Fruit fly (Drosophila melanogaster): ENCODE data around the gene tim.

tim gene

dm6 chr2L:3444789-3445188 is 63.1 kb downstream of the tim start (continued):
- TF ChIP-seq pum (GFP tag; optimal IDR thresholded peaks at IDR 0.05) = peak; percentile 5
- TF ChIP-seq CG7963 (GFP tag; IDR thresholded peaks at IDR 0.05; ENCODE audit: partially characterized antibody) = no peak
- 0 out of 2 replicates have a peak, but pooled peaks have one; percentile 23 for TF ChIP-seq CG31441 (GFP tag; IDR thresholded peaks at IDR 0.05)
- TF ChIP-seq zfh1 (GFP tag; IDR thresholded peaks at IDR 0.05) = peak; percentile 55; the same call in 2 of the 3 replicates
- no peak for TF ChIP-seq CG12299 (tag; optimal IDR thresholded peaks at IDR 0.05)
- TF ChIP-seq h (optimal IDR thresholded peaks at IDR 0.05) = no peak
- TF ChIP-seq CG18262 (tag; optimal IDR thresholded peaks at IDR 0.05) = peak; percentile 23
- no peak for TF ChIP-seq tll (GFP tag; optimal IDR thresholded peaks at IDR 0.05)
- no peak for TF ChIP-seq Ravus (GFP tag; IDR thresholded peaks at IDR 0.05)
- TF ChIP-seq Dp (GFP tag; optimal IDR thresholded peaks at IDR 0.05) = no peak
- TF ChIP-seq phol (tag; optimal IDR thresholded peaks at IDR 0.05) = peak; percentile 48
- no peak for TF ChIP-seq peb (GFP tag; IDR thresholded peaks at IDR 0.05)
- TF ChIP-seq Myb (GFP tag; optimal IDR thresholded peaks at IDR 0.05) = no peak
- no peak for TF ChIP-seq cad (GFP tag; optimal IDR thresholded peaks at IDR 0.05)
- no peak for TF ChIP-seq CG4854 (GFP tag; optimal IDR thresholded peaks at IDR 0.05)
- peak in 1 of 3 experiments; percentile 15 for TF ChIP-seq lola (GFP tag; optimal IDR thresholded peaks at IDR 0.05)
- TF ChIP-seq CG13624 (GFP tag; optimal IDR thresholded peaks at IDR 0.05) = no peak
- no peak for TF ChIP-seq dan (GFP tag; IDR thresholded peaks at IDR 0.05)
- peak; percentile 33; the same call in 1 of the 2 replicates for TF ChIP-seq CG11247 (GFP tag; IDR thresholded peaks at IDR 0.05)
- no peak for TF ChIP-seq CG10959 (GFP tag; IDR thresholded peaks at IDR 0.05)
- 0 out of 2 replicates have a peak, but pooled peaks have one; percentile 26 for TF ChIP-seq danr (GFP tag; IDR thresholded peaks at IDR 0.05)
- no peak for TF ChIP-seq CG14860 (GFP tag; IDR thresholded peaks at IDR 0.05; ENCODE audit: partially characterized antibody)
- TF ChIP-seq pan (optimal IDR thresholded peaks at IDR 0.05) = no peak
- peak in 1 of 2 experiments; percentile 67 for TF ChIP-seq pan (GFP tag; optimal IDR thresholded peaks at IDR 0.05 in 1 of 2, IDR thresholded peaks at IDR 0.05 in 1 of 2)
- 0 out of 3 replicates have a peak, but pooled peaks have one; percentile 18 for TF ChIP-seq ase (GFP tag; IDR thresholded peaks at IDR 0.05)
- peak; percentile 6 for TF ChIP-seq nom (GFP tag; optimal IDR thresholded peaks at IDR 0.05)
- TF ChIP-seq pb (GFP tag; optimal IDR thresholded peaks at IDR 0.05) = peak; percentile 34
- TF ChIP-seq Taf1 (GFP tag; IDR thresholded peaks at IDR 0.05) = no peak
- TF ChIP-seq Meics (GFP tag; optimal IDR thresholded peaks at IDR 0.05) = peak; percentile 21
- TF ChIP-seq CG14710 (tag; optimal IDR thresholded peaks at IDR 0.05) = peak; percentile 1
- TF ChIP-seq PHDP (tag; optimal IDR thresholded peaks at IDR 0.05) = peak; percentile 22
- TF ChIP-seq ewg (GFP tag; optimal IDR thresholded peaks at IDR 0.05) = no peak
- no peak for TF ChIP-seq Vsx1 (GFP tag; optimal IDR thresholded peaks at IDR 0.05)
- TF ChIP-seq dysf (GFP tag; IDR thresholded peaks at IDR 0.05) = peak; percentile 66; the same call in 2 of the 3 replicates
- TF ChIP-seq Bdp1 (GFP tag; optimal IDR thresholded peaks at IDR 0.05) = no peak
- peak; percentile 22 for TF ChIP-seq ERR (GFP tag; optimal IDR thresholded peaks at IDR 0.05)
- TF ChIP-seq CG9609 (GFP tag; optimal IDR thresholded peaks at IDR 0.05) = peak; percentile 52
- TF ChIP-seq gsb (GFP tag; IDR thresholded peaks at IDR 0.05) = no peak
- peak; percentile 41 for TF ChIP-seq fd96Cb (tag; optimal IDR thresholded peaks at IDR 0.05)
- no peak for TF ChIP-seq sd (tag; optimal IDR thresholded peaks at IDR 0.05)
- no peak for TF ChIP-seq gsb-n (tag; optimal IDR thresholded peaks at IDR 0.05)
- TF ChIP-seq tap (tag; optimal IDR thresholded peaks at IDR 0.05) = no peak
- TF ChIP-seq jumu (GFP tag; optimal IDR thresholded peaks at IDR 0.05) = peak; percentile 20
- TF ChIP-seq gem (tag; optimal IDR thresholded peaks at IDR 0.05) = no peak
- TF ChIP-seq Gsc (GFP tag; IDR thresholded peaks at IDR 0.05) = no peak
- peak; percentile 2 for TF ChIP-seq Side (GFP tag; optimal IDR thresholded peaks at IDR 0.05)
- peak; percentile 8 for TF ChIP-seq NC2β (GFP tag; optimal IDR thresholded peaks at IDR 0.05)
- peak; percentile 12 for TF ChIP-seq shn (GFP tag; optimal IDR thresholded peaks at IDR 0.05)
- peak; percentile 51 for TF ChIP-seq Mad (GFP tag; optimal IDR thresholded peaks at IDR 0.05)
- TF ChIP-seq CTCF (GFP tag; optimal IDR thresholded peaks at IDR 0.05) = no peak
- TF ChIP-seq CG14965 (GFP tag; optimal IDR thresholded peaks at IDR 0.05; ENCODE audit: borderline replicate concordance) = no peak
- peak; percentile 18 for TF ChIP-seq CG9437 (GFP tag; optimal IDR thresholded peaks at IDR 0.05)
